Worm (Caenorhabditis elegans) whole organism, L4 larva: Measurements from ENCODE around the gene F42A10.6.
"Not testable (repeated sequence)": the region's sequence is repeated elsewhere in the genome, so short reads cannot be mapped to it uniquely, and the experiment has no call there.

Source experiments
- F10B5.3 ChIP-seq: sonication (generic microtip); optimal IDR thresholded peaks from 2 replicates; lab custom pipeline; 2016; ENCODE audit warnings: mild to moderate bottlenecking, missing genetic modification characterization, missing compliant biosample characterization
- F37D6.2 ChIP-seq: sonication (generic microtip); optimal IDR thresholded peaks from 2 replicates; lab custom pipeline; 2016; ENCODE audit warnings: mild to moderate bottlenecking, missing genetic modification characterization, missing compliant biosample characterization
- T20F7.1 ChIP-seq: fragments of 200-800 bp; sonication (Bioruptor generic); optimal IDR thresholded peaks from 2 replicates; lab custom pipeline; 2018; ENCODE audit warnings: mild to moderate bottlenecking, missing genetic modification characterization, missing compliant biosample characterization
- T26A8.4 ChIP-seq: fragments of 200-800 bp; sonication (Bioruptor generic); IDR thresholded peaks from 2 replicates; pipeline ENCODE4 v1.3.6; 2022; ENCODE audit warnings: missing genetic modification characterization, missing compliant biosample characterization
- Y5F2A.4 ChIP-seq: fragments of 200-800 bp; sonication (Bioruptor generic); optimal IDR thresholded peaks from 2 replicates; lab custom pipeline; 2018; ENCODE audit warnings: mild to moderate bottlenecking, missing genetic modification characterization, missing compliant biosample characterization
- aha-1 ChIP-seq: fragments of 150-350 bp; peaks from one replicate; lab custom pipeline; 2014; ENCODE audit warnings: missing biosample characterization, missing genetic modification characterization
- ceh-20 ChIP-seq: fragments of 200-800 bp; sonication (Bioruptor generic); IDR thresholded peaks from 2 replicates; pipeline ENCODE4 v1.3.6; 2022; ENCODE audit warnings: missing genetic modification reagents, missing genetic modification characterization, missing compliant biosample characterization
- ceh-62 ChIP-seq: sonication (generic microtip); optimal IDR thresholded peaks from 2 replicates; lab custom pipeline; 2017; ENCODE audit warnings: missing biosample characterization, missing genetic modification characterization
- ctbp-1 ChIP-seq: fragments of 200-800 bp; sonication (Bioruptor generic); IDR thresholded peaks from 2 replicates; pipeline ENCODE4 v1.3.6; 2022; ENCODE audit warnings: missing genetic modification reagents, missing genetic modification characterization, missing compliant biosample characterization
- daf-16 ChIP-seq, 3 experiments: sonication (generic microtip); optimal IDR thresholded peaks; 2 replicates each; lab custom pipeline; 2016 to 2017; ENCODE audit warnings: missing genetic modification characterization in 3 of 3, missing genetic modification reagents in 3 of 3, mild to moderate bottlenecking in 2 of 3, missing compliant biosample characterization in 2 of 3, missing biosample characterization in 1 of 3, moderate library complexity in 1 of 3
- dmd-6 ChIP-seq: fragments of 200-800 bp; sonication (Bioruptor generic); IDR thresholded peaks from 2 replicates; pipeline ENCODE4 v1.3.6; 2022; ENCODE audit warnings: missing genetic modification reagents, missing genetic modification characterization, missing compliant biosample characterization
- dmd-8 ChIP-seq: fragments of 200-800 bp; sonication (Bioruptor generic); IDR thresholded peaks from 2 replicates; pipeline ENCODE4 v1.3.6; 2022; ENCODE audit warnings: missing genetic modification characterization, missing compliant biosample characterization
- dmd-9 ChIP-seq: fragments of 200-800 bp; sonication (Bioruptor generic); IDR thresholded peaks from 2 replicates; pipeline ENCODE4 v1.3.6; 2022; ENCODE audit warnings: missing genetic modification reagents, missing genetic modification characterization, missing compliant biosample characterization
- duxl-1 ChIP-seq: sonication (generic microtip); optimal IDR thresholded peaks from 2 replicates; lab custom pipeline; 2016; ENCODE audit warnings: mild to moderate bottlenecking, missing genetic modification characterization, moderate library complexity, missing compliant biosample characterization; ENCODE audit not compliant: poor library complexity
- dve-1 ChIP-seq: sonication (generic microtip); optimal IDR thresholded peaks from 2 replicates; lab custom pipeline; 2017; ENCODE audit warnings: antibody characterized with exemption, mild to moderate bottlenecking, missing genetic modification characterization, missing compliant biosample characterization; ENCODE audit not compliant: insufficient read depth
- gei-8 ChIP-seq: fragments of 200-800 bp; sonication (Bioruptor generic); optimal IDR thresholded peaks from 2 replicates; lab custom pipeline; 2018; ENCODE audit warnings: mild to moderate bottlenecking, missing genetic modification characterization, missing compliant biosample characterization
- hif-1 ChIP-seq, 2 experiments: sonication (generic microtip); optimal IDR thresholded peaks; 2 replicates each; lab custom pipeline; 2016 to 2017; ENCODE audit warnings: missing compliant biosample characterization in 2 of 2, missing genetic modification characterization in 2 of 2, missing genetic modification reagents in 2 of 2, missing genotype in 2 of 2, mild to moderate bottlenecking in 1 of 2
- hlh-11 ChIP-seq: fragments of 200-800 bp; sonication (Bioruptor generic); optimal IDR thresholded peaks from 2 replicates; lab custom pipeline; 2018; ENCODE audit warnings: mild to moderate bottlenecking, missing genetic modification characterization, missing compliant biosample characterization
- hlh-30 ChIP-seq: sonication (generic microtip); optimal IDR thresholded peaks from 2 replicates; lab custom pipeline; 2017; ENCODE audit warnings: antibody characterized with exemption, mild to moderate bottlenecking, missing genetic modification characterization, missing compliant biosample characterization; ENCODE audit not compliant: insufficient read depth
- hmg-1.1 ChIP-seq: fragments of 200-800 bp; sonication (Bioruptor generic); IDR thresholded peaks from 2 replicates; pipeline ENCODE4 v1.3.6; 2022; ENCODE audit warnings: missing genetic modification reagents, missing genetic modification characterization, missing compliant biosample characterization
- lin-13 ChIP-seq: fragments of 150-350 bp; optimal IDR thresholded peaks from 2 replicates; lab custom pipeline; 2014; ENCODE audit warnings: missing biosample characterization, missing genetic modification reagents, missing genetic modification characterization
- lin-38 ChIP-seq: fragments of 200-800 bp; sonication (Bioruptor generic); IDR thresholded peaks from 2 replicates; pipeline ENCODE4 v1.3.6; 2022; ENCODE audit warnings: missing genetic modification reagents, missing genetic modification characterization, missing compliant biosample characterization
- lsy-2 ChIP-seq, 2 experiments: fragments of 150-350 bp in 1 of 2; sonication (generic microtip) in 1 of 2; optimal IDR thresholded peaks; 2 replicates each; lab custom pipeline; 2014 to 2017; ENCODE audit warnings: missing biosample characterization in 2 of 2, missing genetic modification characterization in 2 of 2
- mdl-1 ChIP-seq, 2 experiments: fragments of 150-350 bp in 1 of 2; sonication (generic microtip) in 1 of 2; optimal IDR thresholded peaks; 2 replicates each; lab custom pipeline; 2014 to 2017; ENCODE audit warnings: missing biosample characterization in 2 of 2, missing genetic modification characterization in 2 of 2
- mep-1 ChIP-seq: fragments of 150-350 bp; sonication (generic microtip); optimal IDR thresholded peaks from 3 replicates; lab custom pipeline; 2014; ENCODE audit warnings: missing biosample characterization, missing genetic modification characterization
- mxl-3 ChIP-seq: fragments of 200-800 bp; sonication (Bioruptor generic); optimal IDR thresholded peaks from 2 replicates; lab custom pipeline; 2018; ENCODE audit warnings: mild to moderate bottlenecking, missing genetic modification characterization, missing compliant biosample characterization
- nhr-10 ChIP-seq: fragments of 150-350 bp; optimal IDR thresholded peaks from 2 replicates; lab custom pipeline; 2014; ENCODE audit warnings: missing biosample characterization, missing genetic modification characterization
- nhr-102 ChIP-seq: sonication (generic microtip); optimal IDR thresholded peaks from 2 replicates; lab custom pipeline; 2016; ENCODE audit warnings: mild to moderate bottlenecking, missing genetic modification characterization, moderate library complexity, missing compliant biosample characterization
- nhr-28 ChIP-seq: fragments of 150-350 bp; optimal IDR thresholded peaks from 2 replicates; lab custom pipeline; 2014; ENCODE audit warnings: missing biosample characterization, missing genetic modification characterization
- nhr-42 ChIP-seq: fragments of 200-800 bp; sonication (Bioruptor generic); IDR thresholded peaks from 2 replicates; pipeline ENCODE4 v1.3.6; 2022; ENCODE audit warnings: missing genetic modification characterization, missing compliant biosample characterization
- nhr-48 ChIP-seq: sonication (generic microtip); optimal IDR thresholded peaks from 2 replicates; lab custom pipeline; 2016; ENCODE audit warnings: mild to moderate bottlenecking, missing genetic modification characterization, missing compliant biosample characterization
- nhr-6 ChIP-seq: fragments of 150-350 bp; optimal IDR thresholded peaks from 2 replicates; lab custom pipeline; 2014; ENCODE audit warnings: missing biosample characterization, missing genetic modification characterization
- pha-4 ChIP-seq, 2 experiments: fragments of 150-350 bp in 1 of 2; fragments of 200-800 bp in 1 of 2; sonication (Bioruptor generic) in 1 of 2; IDR thresholded peaks in 1 of 2; optimal IDR thresholded peaks in 1 of 2; 2 replicates each; pipeline versions ENCODE4 v1.3.6 to Lab custom; 2014 to 2022; ENCODE audit warnings: missing genetic modification characterization in 2 of 2, missing genetic modification reagents in 2 of 2, missing biosample characterization in 1 of 2, missing compliant biosample characterization in 1 of 2
- php-3 ChIP-seq: fragments of 200-800 bp; sonication (Bioruptor generic); IDR thresholded peaks from 2 replicates; pipeline ENCODE4 v1.3.6; 2022; ENCODE audit warnings: missing genetic modification reagents, missing genetic modification characterization, missing compliant biosample characterization
- pqm-1 ChIP-seq: sonication (generic microtip); optimal IDR thresholded peaks from 2 replicates; lab custom pipeline; 2017; ENCODE audit warnings: missing biosample characterization, missing genetic modification characterization
- rbr-2 ChIP-seq: sonication (generic microtip); optimal IDR thresholded peaks from 2 replicates; lab custom pipeline; 2016; ENCODE audit warnings: missing genotype, missing genetic modification characterization, missing compliant biosample characterization
- set-16 ChIP-seq: fragments of 200-800 bp; sonication (Bioruptor generic); IDR thresholded peaks from 2 replicates; pipeline ENCODE4 v1.3.6; 2022; ENCODE audit warnings: missing genetic modification reagents, missing genetic modification characterization, missing compliant biosample characterization
- snpc-1.2 ChIP-seq: fragments of 200-800 bp; sonication (Bioruptor generic); IDR thresholded peaks from 2 replicates; pipeline ENCODE4 v1.3.6; 2022; ENCODE audit warnings: missing genetic modification reagents, missing genetic modification characterization, missing compliant biosample characterization
- spr-1 ChIP-seq: sonication (generic microtip); optimal IDR thresholded peaks from 2 replicates; lab custom pipeline; 2016; ENCODE audit warnings: mild to moderate bottlenecking, missing genetic modification characterization, missing compliant biosample characterization
- spr-3 ChIP-seq: fragments of 200-800 bp; sonication (Bioruptor generic); optimal IDR thresholded peaks from 2 replicates; lab custom pipeline; 2018; ENCODE audit warnings: mild to moderate bottlenecking, missing genetic modification characterization, missing compliant biosample characterization
- tra-1 ChIP-seq: fragments of 200-800 bp; sonication (Bioruptor generic); IDR thresholded peaks from 2 replicates; pipeline ENCODE4 v1.3.6; 2022; ENCODE audit warnings: missing genetic modification reagents, missing genetic modification characterization, missing compliant biosample characterization
- unc-62 ChIP-seq, 3 experiments: fragments of 150-350 bp in 1 of 3; sonication (generic microtip); optimal IDR thresholded peaks in 2 of 3; peaks in 1 of 3; 1 replicate in 1 of 3; 2 replicates in 2 of 3; lab custom pipeline; 2014 to 2017; ENCODE audit warnings: missing biosample characterization in 3 of 3, missing genetic modification characterization in 3 of 3, missing genetic modification reagents in 3 of 3, missing genotype in 1 of 3
- vab-7 ChIP-seq: fragments of 200-800 bp; sonication (Bioruptor generic); IDR thresholded peaks from 2 replicates; pipeline ENCODE4 v1.3.6; 2022; ENCODE audit warnings: missing genetic modification reagents, missing genetic modification characterization, missing compliant biosample characterization
- ztf-7 ChIP-seq: fragments of 150-350 bp; optimal IDR thresholded peaks from 2 replicates; lab custom pipeline; 2014; ENCODE audit warnings: missing biosample characterization, missing genetic modification characterization

Gene F42A10.6

ce11 chrIII:6134111-6134510, 42.5 kb downstream of the F42A10.6 start:
- no peak for TF ChIP-seq nhr-102 (tag; lab: Kevin White, UChicago)
- TF ChIP-seq mxl-3 (GFP tag; lab: Kevin White, UChicago) = no peak
- peak; percentile 28 for TF ChIP-seq pqm-1
- TF ChIP-seq daf-16 (GFP tag; optimal IDR thresholded peaks at IDR 0.05; lab: Kevin White, UChicago) = no peak
- TF ChIP-seq daf-16 (tag; optimal IDR thresholded peaks at IDR 0.05; lab: Kevin White, UChicago) = no peak
- TF ChIP-seq nhr-28 = peak; percentile 27
- TF ChIP-seq tra-1 (GFP tag; lab: Robert Waterston, UW) = no peak
- peak in 1 of 2 experiments; percentile 73 for TF ChIP-seq unc-62 (GFP tag; optimal IDR thresholded peaks at IDR 0.05 in 1 of 2; lab: Kevin White, UChicago)
- no peak for TF ChIP-seq unc-62 (tag; optimal IDR thresholded peaks at IDR 0.05; lab: Kevin White, UChicago)
- TF ChIP-seq nhr-10 = no peak

- TF ChIP-seq F37D6.2 (tag; lab: Kevin White, UChicago) = peak; percentile 78
- TF ChIP-seq aha-1 (tag; lab: Kevin White, UChicago) = peak; percentile 96
- peak; percentile 64 for TF ChIP-seq spr-3 (GFP tag; lab: Kevin White, UChicago)
- TF ChIP-seq lin-38 (GFP tag; lab: Robert Waterston, UW) = peak; percentile 36; the same call in 1 of the 2 replicates
- peak; percentile 46 for TF ChIP-seq hlh-30 (tag; lab: Kevin White, UChicago)
- TF ChIP-seq hif-1 (tag; optimal IDR thresholded peaks at IDR 0.05; lab: Kevin White, UChicago) = peak in 1 of 2 experiments; percentile 87
- TF ChIP-seq dmd-8 (GFP tag; lab: Robert Waterston, UW) = peak; percentile 40; the same call in 1 of the 2 replicates
- peak; percentile 70 for TF ChIP-seq mxl-3 (GFP tag; lab: Kevin White, UChicago)
- peak; percentile 7 for TF ChIP-seq Y5F2A.4 (GFP tag; lab: Kevin White, UChicago)
- TF ChIP-seq spr-1 = peak; percentile 3
- TF ChIP-seq nhr-102 (tag; lab: Kevin White, UChicago) = peak; percentile 17
- TF ChIP-seq dmd-6 (GFP tag; lab: Robert Waterston, UW) = peak; percentile 49
- TF ChIP-seq mep-1 (tag; lab: Kevin White, UChicago) = peak; percentile 74
- TF ChIP-seq hlh-11 = peak; percentile 83
- peak; percentile 2 to 4 for TF ChIP-seq lsy-2 (tag; optimal IDR thresholded peaks at IDR 0.05; lab: Kevin White, UChicago)
- TF ChIP-seq pha-4 (GFP tag; IDR thresholded peaks at IDR 0.05; lab: Robert Waterston, UW) = peak; percentile 57; the same call in 1 of the 2 replicates
- not testable (repeated sequence) for TF ChIP-seq pha-4, unc-62 (tag; optimal IDR thresholded peaks at IDR 0.05; lab: Kevin White, UChicago)
- peak; percentile 72 for TF ChIP-seq hmg-1.1 (GFP tag; lab: Robert Waterston, UW)
- peak; percentile 75 for TF ChIP-seq ceh-20 (GFP tag; lab: Robert Waterston, UW)
- peak; percentile 10 for TF ChIP-seq F10B5.3 (tag; lab: Kevin White, UChicago)
- TF ChIP-seq unc-62 (GFP tag; optimal IDR thresholded peaks at IDR 0.05 in 1 of 2; lab: Kevin White, UChicago) = peak in 1 of 2 experiments; percentile 11
- 0 out of 2 replicates have a peak, but pooled peaks have one; percentile 18 for TF ChIP-seq T26A8.4 (GFP tag; lab: Robert Waterston, UW)
- peak; percentile 86; the same call in 1 of the 2 replicates for TF ChIP-seq ctbp-1 (GFP tag; lab: Robert Waterston, UW)
- TF ChIP-seq nhr-42 (GFP tag; lab: Robert Waterston, UW) = peak; percentile 26; the same call in 1 of the 2 replicates
- TF ChIP-seq gei-8 = peak; percentile 54
- peak; percentile 67 for TF ChIP-seq T20F7.1 (GFP tag; lab: Kevin White, UChicago)
- peak; percentile 90 for TF ChIP-seq rbr-2 (tag; lab: Kevin White, UChicago)
- TF ChIP-seq set-16 (GFP tag; lab: Robert Waterston, UW) = peak; percentile 51
- TF ChIP-seq dmd-9 (GFP tag; lab: Robert Waterston, UW) = peak; percentile 29; the same call in 1 of the 2 replicates
- peak; percentile 84 for TF ChIP-seq dve-1 (tag; lab: Kevin White, UChicago)
Observed at ce11 chrIII:6133389-6133789, 43.3 kb downstream of the F42A10.6 start.

ce11 chrIII:6132068-6132467, 44.6 kb downstream of the F42A10.6 start:
- TF ChIP-seq unc-62 (GFP tag; optimal IDR thresholded peaks at IDR 0.05 in 1 of 2; lab: Kevin White, UChicago) = peak in 1 of 2 experiments; percentile 36
- no peak for TF ChIP-seq unc-62 (tag; optimal IDR thresholded peaks at IDR 0.05; lab: Kevin White, UChicago)
- no peak for TF ChIP-seq nhr-6 (tag; lab: Kevin White, UChicago)
- TF ChIP-seq lin-13 (GFP tag; lab: Kevin White, UChicago) = no peak
- no peak for TF ChIP-seq php-3 (GFP tag; lab: Robert Waterston, UW)
- TF ChIP-seq nhr-28 = peak; percentile 29
- TF ChIP-seq Y5F2A.4 (GFP tag; lab: Kevin White, UChicago) = no peak
- no peak for TF ChIP-seq mdl-1 (tag; optimal IDR thresholded peaks at IDR 0.05; lab: Kevin White, UChicago)
- TF ChIP-seq snpc-1.2 = no peak
- no peak for TF ChIP-seq mep-1 (tag; lab: Kevin White, UChicago)
- peak; percentile 7 for TF ChIP-seq nhr-48
- TF ChIP-seq F10B5.3 (tag; lab: Kevin White, UChicago) = no peak
- TF ChIP-seq ceh-62 = no peak
- TF ChIP-seq ztf-7 (tag; lab: Kevin White, UChicago) = no peak
- no peak for TF ChIP-seq vab-7
- TF ChIP-seq gei-8 = no peak
- TF ChIP-seq duxl-1 (tag; lab: Kevin White, UChicago) = no peak
